Worm (Caenorhabditis elegans) whole organism, L4 larva: Measurements from ENCODE around the gene gpa-12.

Experiments
- F49E8.2 ChIP-seq: sonication (generic microtip); optimal IDR thresholded peaks from 2 replicates; lab custom pipeline; 2016; ENCODE audit warnings: missing compliant biosample characterization, mild to moderate bottlenecking, missing genetic modification characterization, borderline replicate concordance
- R02D3.7 ChIP-seq: fragments of 150-350 bp; sonication (generic microtip); optimal IDR thresholded peaks from 3 replicates; lab custom pipeline; 2014; ENCODE audit warnings: missing biosample characterization, missing genetic modification characterization
- Y75B8A.6 ChIP-seq: fragments of 200-800 bp; sonication (Bioruptor generic); IDR thresholded peaks from 2 replicates; pipeline ENCODE4 v1.3.6; 2022; ENCODE audit warnings: missing genetic modification reagents, missing genetic modification characterization, missing compliant biosample characterization
- ZK337.2 ChIP-seq: fragments of 200-800 bp; sonication (Bioruptor generic); IDR thresholded peaks from 2 replicates; pipeline ENCODE4 v1.3.6; 2022; ENCODE audit warnings: missing genetic modification reagents, missing genetic modification characterization, missing compliant biosample characterization
- aha-1 ChIP-seq: fragments of 150-350 bp; peaks from one replicate; lab custom pipeline; 2014; ENCODE audit warnings: missing biosample characterization, missing genetic modification characterization
- arid-1 ChIP-seq: fragments of 200-800 bp; sonication (Bioruptor generic); conservative IDR thresholded peaks from 2 replicates; pipeline ENCODE4 v1.3.6; 2022; ENCODE audit warnings: missing genetic modification reagents, missing genetic modification characterization, missing compliant biosample characterization
- ceh-20 ChIP-seq: fragments of 200-800 bp; sonication (Bioruptor generic); IDR thresholded peaks from 2 replicates; pipeline ENCODE4 v1.3.6; 2022; ENCODE audit warnings: missing genetic modification reagents, missing genetic modification characterization, missing compliant biosample characterization
- ceh-28 ChIP-seq: fragments of 150-350 bp; optimal IDR thresholded peaks from 2 replicates; lab custom pipeline; 2014; ENCODE audit warnings: missing biosample characterization, missing genetic modification reagents, missing genetic modification characterization
- ceh-44 ChIP-seq: fragments of 200-800 bp; sonication (Bioruptor generic); IDR thresholded peaks from 2 replicates; pipeline ENCODE4 v1.3.6; 2022; ENCODE audit warnings: missing genetic modification reagents, missing genetic modification characterization, missing compliant biosample characterization
- ceh-62 ChIP-seq: sonication (generic microtip); optimal IDR thresholded peaks from 2 replicates; lab custom pipeline; 2017; ENCODE audit warnings: missing biosample characterization, missing genetic modification characterization
- ceh-82 ChIP-seq: sonication (generic microtip); optimal IDR thresholded peaks from 2 replicates; lab custom pipeline; 2017; ENCODE audit warnings: missing biosample characterization, missing genetic modification characterization
- ctbp-1 ChIP-seq: fragments of 200-800 bp; sonication (Bioruptor generic); IDR thresholded peaks from 2 replicates; pipeline ENCODE4 v1.3.6; 2022; ENCODE audit warnings: missing genetic modification reagents, missing genetic modification characterization, missing compliant biosample characterization
- daf-12 ChIP-seq: fragments of 150-350 bp; optimal IDR thresholded peaks from 2 replicates; lab custom pipeline; 2014; ENCODE audit warnings: missing biosample characterization, missing genetic modification reagents, missing genetic modification characterization
- daf-16 ChIP-seq, 3 experiments: sonication (generic microtip); optimal IDR thresholded peaks; 2 replicates each; lab custom pipeline; 2016 to 2017; ENCODE audit warnings: missing genetic modification characterization in 3 of 3, missing genetic modification reagents in 3 of 3, mild to moderate bottlenecking in 2 of 3, missing compliant biosample characterization in 2 of 3, missing biosample characterization in 1 of 3, moderate library complexity in 1 of 3
- daf-19 ChIP-seq: fragments of 200-800 bp; sonication (Bioruptor generic); conservative IDR thresholded peaks from 2 replicates; pipeline ENCODE4 v1.3.6; 2022; ENCODE audit warnings: missing genetic modification characterization, missing compliant biosample characterization
- dmd-6 ChIP-seq: fragments of 200-800 bp; sonication (Bioruptor generic); IDR thresholded peaks from 2 replicates; pipeline ENCODE4 v1.3.6; 2022; ENCODE audit warnings: missing genetic modification reagents, missing genetic modification characterization, missing compliant biosample characterization
- dve-1 ChIP-seq: sonication (generic microtip); optimal IDR thresholded peaks from 2 replicates; lab custom pipeline; 2017; ENCODE audit warnings: antibody characterized with exemption, mild to moderate bottlenecking, missing genetic modification characterization, missing compliant biosample characterization; ENCODE audit not compliant: insufficient read depth
- egl-27 ChIP-seq: sonication (generic microtip); optimal IDR thresholded peaks from 3 replicates; lab custom pipeline; 2017; ENCODE audit warnings: missing biosample characterization, missing genetic modification reagents, missing genetic modification characterization
- fkh-10 ChIP-seq: fragments of 150-350 bp; optimal IDR thresholded peaks from 2 replicates; lab custom pipeline; 2014; ENCODE audit warnings: missing biosample characterization, missing genetic modification reagents, missing genetic modification characterization
- hlh-11 ChIP-seq: fragments of 200-800 bp; sonication (Bioruptor generic); optimal IDR thresholded peaks from 2 replicates; lab custom pipeline; 2018; ENCODE audit warnings: mild to moderate bottlenecking, missing genetic modification characterization, missing compliant biosample characterization
- hlh-30 ChIP-seq: sonication (generic microtip); optimal IDR thresholded peaks from 2 replicates; lab custom pipeline; 2017; ENCODE audit warnings: antibody characterized with exemption, mild to moderate bottlenecking, missing genetic modification characterization, missing compliant biosample characterization; ENCODE audit not compliant: insufficient read depth
- lin-29 ChIP-seq: fragments of 200-800 bp; sonication (Bioruptor generic); IDR thresholded peaks from 2 replicates; pipeline ENCODE4 v1.3.6; 2022; ENCODE audit warnings: missing genetic modification reagents, missing genetic modification characterization, missing compliant biosample characterization
- lir-3 ChIP-seq: sonication (generic microtip); optimal IDR thresholded peaks from 2 replicates; lab custom pipeline; 2016; ENCODE audit warnings: mild to moderate bottlenecking, missing genetic modification characterization, missing compliant biosample characterization
- mdl-1 ChIP-seq, 2 experiments: fragments of 150-350 bp in 1 of 2; sonication (generic microtip) in 1 of 2; optimal IDR thresholded peaks; 2 replicates each; lab custom pipeline; 2014 to 2017; ENCODE audit warnings: missing biosample characterization in 2 of 2, missing genetic modification characterization in 2 of 2
- mep-1 ChIP-seq: fragments of 150-350 bp; sonication (generic microtip); optimal IDR thresholded peaks from 3 replicates; lab custom pipeline; 2014; ENCODE audit warnings: missing biosample characterization, missing genetic modification characterization
- mxl-3 ChIP-seq: fragments of 200-800 bp; sonication (Bioruptor generic); optimal IDR thresholded peaks from 2 replicates; lab custom pipeline; 2018; ENCODE audit warnings: mild to moderate bottlenecking, missing genetic modification characterization, missing compliant biosample characterization
- nhr-237 ChIP-seq: sonication (generic microtip); optimal IDR thresholded peaks from 2 replicates; lab custom pipeline; 2017; ENCODE audit warnings: missing biosample characterization, missing genetic modification characterization
- nhr-28 ChIP-seq: fragments of 150-350 bp; optimal IDR thresholded peaks from 2 replicates; lab custom pipeline; 2014; ENCODE audit warnings: missing biosample characterization, missing genetic modification characterization
- nhr-41 ChIP-seq: fragments of 200-800 bp; sonication (Bioruptor generic); IDR thresholded peaks from 2 replicates; pipeline ENCODE4 v1.3.6; 2022; ENCODE audit warnings: missing genetic modification reagents, missing genetic modification characterization, missing compliant biosample characterization
- nhr-48 ChIP-seq: sonication (generic microtip); optimal IDR thresholded peaks from 2 replicates; lab custom pipeline; 2016; ENCODE audit warnings: mild to moderate bottlenecking, missing genetic modification characterization, missing compliant biosample characterization
- nhr-77 ChIP-seq: fragments of 150-350 bp; optimal IDR thresholded peaks from 2 replicates; lab custom pipeline; 2014; ENCODE audit warnings: missing biosample characterization, missing genetic modification characterization
- php-3 ChIP-seq: fragments of 200-800 bp; sonication (Bioruptor generic); IDR thresholded peaks from 2 replicates; pipeline ENCODE4 v1.3.6; 2022; ENCODE audit warnings: missing genetic modification reagents, missing genetic modification characterization, missing compliant biosample characterization
- pqm-1 ChIP-seq: sonication (generic microtip); optimal IDR thresholded peaks from 2 replicates; lab custom pipeline; 2017; ENCODE audit warnings: missing biosample characterization, missing genetic modification characterization
- skn-1 ChIP-seq: fragments of 150-350 bp; optimal IDR thresholded peaks from 2 replicates; lab custom pipeline; 2014; ENCODE audit warnings: missing biosample characterization, missing genetic modification characterization
- tra-1 ChIP-seq: fragments of 200-800 bp; sonication (Bioruptor generic); IDR thresholded peaks from 2 replicates; pipeline ENCODE4 v1.3.6; 2022; ENCODE audit warnings: missing genetic modification reagents, missing genetic modification characterization, missing compliant biosample characterization
- unc-62 ChIP-seq, 3 experiments: fragments of 150-350 bp in 1 of 3; sonication (generic microtip); optimal IDR thresholded peaks in 2 of 3; peaks in 1 of 3; 1 replicate in 1 of 3; 2 replicates in 2 of 3; lab custom pipeline; 2014 to 2017; ENCODE audit warnings: missing biosample characterization in 3 of 3, missing genetic modification characterization in 3 of 3, missing genetic modification reagents in 3 of 3, missing genotype in 1 of 3
- zag-1 ChIP-seq: fragments of 150-350 bp; optimal IDR thresholded peaks from 2 replicates; lab custom pipeline; 2014; ENCODE audit warnings: missing biosample characterization, missing genetic modification characterization
- zfp-2 ChIP-seq: sonication (generic microtip); optimal IDR thresholded peaks from 2 replicates; lab custom pipeline; 2016; ENCODE audit warnings: mild to moderate bottlenecking, missing genetic modification characterization, missing compliant biosample characterization
- zfp-3 ChIP-seq: fragments of 200-800 bp; sonication (Bioruptor generic); conservative IDR thresholded peaks from 2 replicates; pipeline ENCODE4 v1.3.6; 2022; ENCODE audit warnings: missing genetic modification reagents, missing genetic modification characterization, missing compliant biosample characterization
- zip-11 ChIP-seq: fragments of 200-800 bp; sonication (Bioruptor generic); IDR thresholded peaks from 2 replicates; pipeline ENCODE4 v1.3.6; 2022; ENCODE audit warnings: missing genetic modification characterization, missing compliant biosample characterization
- zip-2 ChIP-seq: fragments of 150-350 bp; optimal IDR thresholded peaks from 2 replicates; lab custom pipeline; 2014; ENCODE audit warnings: missing biosample characterization, missing genetic modification characterization

The gpa-12 gene

DNA sequence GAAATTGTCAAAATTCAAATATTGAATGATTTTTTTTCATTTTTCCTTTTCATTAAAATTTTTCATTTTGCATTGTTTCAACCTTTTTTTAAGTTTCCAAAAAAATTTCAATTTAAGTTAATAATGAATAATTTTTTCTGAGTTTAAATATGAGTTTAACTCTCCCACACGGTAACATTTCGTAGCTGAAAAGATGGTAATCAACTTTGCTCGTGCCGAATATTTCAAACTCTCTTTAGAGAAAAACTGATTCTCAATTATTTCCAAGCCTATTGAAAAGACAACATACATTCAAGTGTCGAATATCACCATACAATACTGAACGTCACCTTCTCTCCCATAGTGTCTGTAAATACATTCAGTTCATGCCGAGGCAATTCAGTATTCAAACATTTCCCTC lies 34.4 kb upstream of the gpa-12 start:
- TF ChIP-seq zip-2 (tag; lab: Kevin White, UChicago), result no peak
- no peak for TF ChIP-seq ceh-20 (GFP tag; lab: Robert Waterston, UW)
- peak in 1 of 2 experiments; percentile 99 for TF ChIP-seq unc-62 (GFP tag; optimal IDR thresholded peaks at IDR 0.05 in 1 of 2; lab: Kevin White, UChicago)
- no peak for TF ChIP-seq unc-62 (tag; optimal IDR thresholded peaks at IDR 0.05; lab: Kevin White, UChicago)
- TF ChIP-seq nhr-41 (GFP tag; lab: Robert Waterston, UW), result no peak

DNA sequence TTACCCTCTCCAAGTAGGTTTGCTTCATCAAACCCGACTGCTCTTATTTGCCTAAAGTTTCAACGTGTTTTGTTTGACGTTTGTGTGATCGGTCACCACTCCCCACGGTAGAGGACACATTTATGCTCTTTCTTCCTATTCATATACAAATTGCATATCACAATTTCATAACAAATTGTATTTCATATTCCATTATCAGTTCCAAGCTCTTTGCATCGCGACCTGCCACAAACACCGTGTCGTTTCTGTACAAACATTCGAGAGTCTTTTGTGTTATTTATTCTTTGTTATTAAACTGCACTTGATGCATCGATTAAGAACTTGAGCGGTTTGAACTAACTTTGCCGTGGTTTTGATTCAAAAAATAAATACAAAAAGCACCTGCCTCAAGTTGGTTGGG lies 33.3 kb upstream of the gpa-12 start:
- no peak for TF ChIP-seq egl-27
- TF ChIP-seq hlh-11 (tag; lab: Kevin White, UChicago), result peak; percentile 65
- no peak for TF ChIP-seq lin-29 (GFP tag; lab: Robert Waterston, UW)
- TF ChIP-seq zag-1 (tag; lab: Kevin White, UChicago), result no peak
- peak; percentile 47 for TF ChIP-seq pqm-1
- TF ChIP-seq dve-1 (tag; lab: Kevin White, UChicago), result peak; percentile 47
- TF ChIP-seq aha-1, result peak; percentile 74
- no peak for TF ChIP-seq ZK337.2 (GFP tag; lab: Robert Waterston, UW)
- peak; percentile 61 for TF ChIP-seq nhr-28
- peak; percentile 9 for TF ChIP-seq mep-1 (tag; lab: Kevin White, UChicago)
- no peak for TF ChIP-seq ceh-28 (tag; lab: Kevin White, UChicago)
- TF ChIP-seq php-3 (GFP tag; lab: Robert Waterston, UW), result 0 out of 2 replicates have a peak, but pooled peaks have one; percentile 27
- TF ChIP-seq daf-16 (GFP tag; optimal IDR thresholded peaks at IDR 0.05; lab: Kevin White, UChicago), result no peak
- peak; percentile 82 for TF ChIP-seq daf-16 (tag; optimal IDR thresholded peaks at IDR 0.05; lab: Kevin White, UChicago)
- TF ChIP-seq skn-1 (tag; lab: Kevin White, UChicago), result no peak
- peak; percentile 11 for TF ChIP-seq nhr-48
- no peak for TF ChIP-seq zip-11
- TF ChIP-seq dmd-6 (GFP tag; lab: Robert Waterston, UW), result peak; percentile 23; the same call in 1 of the 2 replicates
- TF ChIP-seq hlh-30 (tag; lab: Kevin White, UChicago), result peak; percentile 7

DNA sequence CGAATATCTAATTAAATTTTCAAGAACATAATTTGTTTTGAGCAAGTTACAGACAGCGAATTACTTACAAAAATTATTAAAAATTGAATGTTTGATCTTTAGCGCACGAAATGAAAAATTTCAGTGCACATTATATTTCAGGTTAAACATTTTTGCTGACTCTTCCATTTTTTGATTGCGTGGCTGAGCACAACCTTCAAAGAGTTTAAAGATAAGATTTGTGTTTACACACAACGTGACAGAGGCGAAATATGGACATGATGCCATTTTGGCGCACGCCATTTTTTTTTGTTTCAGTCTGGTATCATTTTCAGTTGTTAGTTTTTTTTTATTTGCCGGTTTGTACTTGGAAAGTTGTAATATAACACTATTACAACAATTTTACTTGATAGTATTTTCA lies 30.7 kb upstream of the gpa-12 start:
- TF ChIP-seq nhr-28, result peak; percentile 69
- TF ChIP-seq mdl-1 (tag; optimal IDR thresholded peaks at IDR 0.05; lab: Kevin White, UChicago), result peak in 1 of 2 experiments; percentile 53
- TF ChIP-seq arid-1 (GFP tag; lab: Robert Waterston, UW), result no peak
- no peak for TF ChIP-seq lir-3 (tag; lab: Kevin White, UChicago)
- TF ChIP-seq mxl-3 (GFP tag; lab: Kevin White, UChicago), result peak; percentile 48
- TF ChIP-seq pqm-1, result peak; percentile 88
- TF ChIP-seq ceh-82, result no peak
- TF ChIP-seq fkh-10 (GFP tag; lab: Kevin White, UChicago), result no peak
- TF ChIP-seq tra-1 (GFP tag; lab: Robert Waterston, UW), result no peak
- peak; percentile 62 for TF ChIP-seq dve-1 (tag; lab: Kevin White, UChicago)
- TF ChIP-seq Y75B8A.6 (GFP tag; lab: Robert Waterston, UW), result no peak
- no peak for TF ChIP-seq nhr-237
- TF ChIP-seq ctbp-1, result no peak
- peak; percentile 40 for TF ChIP-seq hlh-11 (tag; lab: Kevin White, UChicago)
- no peak for TF ChIP-seq R02D3.7
- TF ChIP-seq daf-19 (GFP tag; lab: Robert Waterston, UW), result no peak
- TF ChIP-seq ceh-44, result no peak
- peak; percentile 20 for TF ChIP-seq hlh-30 (tag; lab: Kevin White, UChicago)
- TF ChIP-seq zfp-3 (GFP tag; lab: Robert Waterston, UW), result no peak
- peak; percentile 78 for TF ChIP-seq dmd-6 (GFP tag; lab: Robert Waterston, UW)
- no peak for TF ChIP-seq daf-12 (tag; lab: Kevin White, UChicago)
- TF ChIP-seq daf-16 (GFP tag; optimal IDR thresholded peaks at IDR 0.05; lab: Kevin White, UChicago), result no peak
- peak; percentile 86 for TF ChIP-seq daf-16 (tag; optimal IDR thresholded peaks at IDR 0.05; lab: Kevin White, UChicago)
- no peak for TF ChIP-seq unc-62 (GFP tag; optimal IDR thresholded peaks at IDR 0.05 in 1 of 2; lab: Kevin White, UChicago)
- no peak for TF ChIP-seq unc-62 (tag; optimal IDR thresholded peaks at IDR 0.05; lab: Kevin White, UChicago)
- TF ChIP-seq nhr-77 (tag; lab: Kevin White, UChicago), result peak; percentile 55
- TF ChIP-seq F49E8.2 (tag; lab: Kevin White, UChicago), result no peak
- no peak for TF ChIP-seq ceh-62 (tag; lab: Kevin White, UChicago)
- TF ChIP-seq zfp-2 (tag; lab: Kevin White, UChicago), result no peak
